Worm (Caenorhabditis elegans) whole organism, late embryonic: ENCODE measurements around the gene T10B10.8.
A peak's percentile ranks its signal among the peaks of the same experiment; 100 is the strongest.

Source experiments
- C08G9.2 ChIP-seq: sonication (generic microtip); optimal IDR thresholded peaks from 2 replicates; lab custom pipeline; 2016; ENCODE audit warnings: mild to moderate bottlenecking, missing genetic modification characterization, moderate library complexity, missing compliant biosample characterization
- F13H6.1 ChIP-seq: sonication (generic microtip); optimal IDR thresholded peaks from 2 replicates; lab custom pipeline; 2016; ENCODE audit warnings: missing genetic modification characterization, missing compliant biosample characterization
- K02D7.2 ChIP-seq: sonication (generic microtip); optimal IDR thresholded peaks from 2 replicates; lab custom pipeline; 2017; ENCODE audit warnings: mild to moderate bottlenecking, missing genetic modification characterization, missing compliant biosample characterization
- T23F11.4 ChIP-seq: fragments of 200-800 bp; sonication (Bioruptor generic); optimal IDR thresholded peaks from 2 replicates; lab custom pipeline; 2018; ENCODE audit warnings: mild to moderate bottlenecking, missing genetic modification characterization, missing compliant biosample characterization
- ceh-14 ChIP-seq: sonication (generic microtip); optimal IDR thresholded peaks from 2 replicates; lab custom pipeline; 2016; ENCODE audit warnings: missing genotype, missing genetic modification characterization, missing compliant biosample characterization
- ceh-19 ChIP-seq: fragments of 200-800 bp; sonication (Bioruptor generic); optimal IDR thresholded peaks from 2 replicates; lab custom pipeline; 2018; ENCODE audit warnings: mild to moderate bottlenecking, missing genetic modification characterization, missing compliant biosample characterization
- ceh-2 ChIP-seq: sonication (generic microtip); optimal IDR thresholded peaks from 2 replicates; lab custom pipeline; 2016; ENCODE audit warnings: missing genotype, missing genetic modification characterization, missing compliant biosample characterization
- ceh-22 ChIP-seq: sonication (generic microtip); optimal IDR thresholded peaks from 2 replicates; lab custom pipeline; 2017; ENCODE audit warnings: missing biosample characterization, missing genetic modification characterization
- ceh-24 ChIP-seq: sonication (generic microtip); optimal IDR thresholded peaks from 2 replicates; lab custom pipeline; 2016; ENCODE audit warnings: mild to moderate bottlenecking, missing genetic modification characterization, missing compliant biosample characterization
- ceh-30 ChIP-seq: fragments of 150-350 bp; optimal IDR thresholded peaks from 2 replicates; lab custom pipeline; 2014; ENCODE audit warnings: missing biosample characterization, missing genetic modification characterization
- ceh-31 ChIP-seq: sonication (generic microtip); optimal IDR thresholded peaks from 2 replicates; lab custom pipeline; 2016; ENCODE audit warnings: missing genetic modification characterization, missing compliant biosample characterization
- ceh-34 ChIP-seq: sonication (generic microtip); optimal IDR thresholded peaks from 2 replicates; lab custom pipeline; 2016; ENCODE audit warnings: mild to moderate bottlenecking, missing genetic modification characterization, missing compliant biosample characterization
- ceh-45 ChIP-seq: fragments of 200-800 bp; sonication (Bioruptor generic); IDR thresholded peaks from 2 replicates; pipeline ENCODE4 v1.3.6; 2022; ENCODE audit warnings: missing genetic modification reagents, missing genetic modification characterization, missing compliant biosample characterization
- ceh-6 ChIP-seq: fragments of 200-800 bp; sonication (Bioruptor generic); optimal IDR thresholded peaks from 2 replicates; lab custom pipeline; 2018; ENCODE audit warnings: mild to moderate bottlenecking, missing genetic modification characterization, missing compliant biosample characterization
- che-1 ChIP-seq: sonication (generic microtip); optimal IDR thresholded peaks from 2 replicates; lab custom pipeline; 2016; ENCODE audit warnings: mild to moderate bottlenecking, missing genetic modification characterization, missing compliant biosample characterization
- dmd-4 ChIP-seq: sonication (generic microtip); optimal IDR thresholded peaks from 2 replicates; lab custom pipeline; 2016; ENCODE audit warnings: borderline replicate concordance, missing genetic modification characterization, missing compliant biosample characterization
- fax-1 ChIP-seq: sonication (generic microtip); optimal IDR thresholded peaks from 2 replicates; lab custom pipeline; 2016; ENCODE audit warnings: missing genotype, missing genetic modification characterization, missing compliant biosample characterization
- fkh-10 ChIP-seq: fragments of 150-350 bp; optimal IDR thresholded peaks from 2 replicates; lab custom pipeline; 2014; ENCODE audit warnings: missing biosample characterization, missing genetic modification reagents, missing genetic modification characterization
- gmeb-2 ChIP-seq: sonication (generic microtip); optimal IDR thresholded peaks from 2 replicates; lab custom pipeline; 2016; ENCODE audit warnings: missing genetic modification characterization, inconsistent platforms, missing compliant biosample characterization
- hlh-13 ChIP-seq: fragments of 200-800 bp; sonication (Bioruptor generic); optimal IDR thresholded peaks from 2 replicates; lab custom pipeline; 2018; ENCODE audit warnings: mild to moderate bottlenecking, missing genetic modification characterization, missing compliant biosample characterization
- hlh-15 ChIP-seq: sonication (generic microtip); optimal IDR thresholded peaks from 2 replicates; lab custom pipeline; 2016; ENCODE audit warnings: missing genetic modification characterization, missing compliant biosample characterization
- hlh-30 ChIP-seq: sonication (generic microtip); optimal IDR thresholded peaks from 2 replicates; lab custom pipeline; 2017; ENCODE audit warnings: antibody characterized with exemption, missing genetic modification characterization, missing compliant biosample characterization; ENCODE audit not compliant: insufficient read depth
- madf-2 ChIP-seq: sonication (generic microtip); optimal IDR thresholded peaks from 2 replicates; lab custom pipeline; 2017; ENCODE audit warnings: missing genetic modification characterization, missing compliant biosample characterization
- nfya-1 ChIP-seq: sonication (generic microtip); optimal IDR thresholded peaks from 2 replicates; lab custom pipeline; 2017; ENCODE audit warnings: missing genetic modification characterization, mild to moderate bottlenecking, missing compliant biosample characterization, antibody characterized with exemption, moderate library complexity
- nhr-11 ChIP-seq: fragments of 150-350 bp; optimal IDR thresholded peaks from 2 replicates; lab custom pipeline; 2014; ENCODE audit warnings: missing biosample characterization, missing genetic modification characterization
- nhr-232 ChIP-seq: sonication (generic microtip); optimal IDR thresholded peaks from 2 replicates; lab custom pipeline; 2016; ENCODE audit warnings: missing genetic modification characterization, missing compliant biosample characterization
- odd-2 ChIP-seq: sonication (generic microtip); optimal IDR thresholded peaks from 2 replicates; lab custom pipeline; 2017; ENCODE audit warnings: antibody characterized with exemption, mild to moderate bottlenecking, missing genetic modification characterization, missing compliant biosample characterization
- pag-3 ChIP-seq: sonication (generic microtip); optimal IDR thresholded peaks from 2 replicates; lab custom pipeline; 2016; ENCODE audit warnings: missing compliant biosample characterization, missing genetic modification characterization, borderline replicate concordance
- pat-9 ChIP-seq: fragments of 200-800 bp; sonication (Bioruptor generic); optimal IDR thresholded peaks from 2 replicates; lab custom pipeline; 2018; ENCODE audit warnings: mild to moderate bottlenecking, missing genetic modification characterization, moderate library complexity, missing compliant biosample characterization
- pha-2 ChIP-seq: sonication (generic microtip); optimal IDR thresholded peaks from 2 replicates; lab custom pipeline; 2017; ENCODE audit warnings: mild to moderate bottlenecking, missing genetic modification characterization, missing compliant biosample characterization
- pha-4 ChIP-seq: fragments of 150-350 bp; optimal IDR thresholded peaks from 2 replicates; lab custom pipeline; 2018; ENCODE audit warnings: missing biosample characterization, missing genetic modification reagents, missing genetic modification characterization
- pqm-1 ChIP-seq: sonication (generic microtip); optimal IDR thresholded peaks from 2 replicates; lab custom pipeline; 2016; ENCODE audit warnings: missing genetic modification characterization, missing compliant biosample characterization
- rnt-1 ChIP-seq: sonication (generic microtip); optimal IDR thresholded peaks from 2 replicates; lab custom pipeline; 2016; ENCODE audit warnings: missing genetic modification characterization, missing compliant biosample characterization
- sdc-2 ChIP-seq: sonication (generic microtip); optimal IDR thresholded peaks from 2 replicates; lab custom pipeline; 2016; ENCODE audit warnings: missing genotype, missing genetic modification characterization, missing compliant biosample characterization
- sox-2 ChIP-seq: fragments of 200-800 bp; sonication (Bioruptor generic); IDR thresholded peaks from 2 replicates; pipeline ENCODE4 v1.3.6; 2022; ENCODE audit warnings: missing genetic modification reagents, missing genetic modification characterization, missing compliant biosample characterization
- sox-4 ChIP-seq: sonication (generic microtip); optimal IDR thresholded peaks from 2 replicates; lab custom pipeline; 2017; ENCODE audit warnings: mild to moderate bottlenecking, missing genetic modification characterization, inconsistent platforms, missing compliant biosample characterization
- syd-9 ChIP-seq: sonication (generic microtip); optimal IDR thresholded peaks from 2 replicates; lab custom pipeline; 2016; ENCODE audit warnings: mild to moderate bottlenecking, missing genetic modification characterization, moderate library complexity, missing compliant biosample characterization
- tbx-2 ChIP-seq: sonication (generic microtip); optimal IDR thresholded peaks from 2 replicates; lab custom pipeline; 2016; ENCODE audit warnings: missing genetic modification characterization, missing compliant biosample characterization
- tbx-7 ChIP-seq: sonication (generic microtip); optimal IDR thresholded peaks from 2 replicates; lab custom pipeline; 2016; ENCODE audit warnings: missing genotype, missing genetic modification characterization, missing compliant biosample characterization
- unc-42 ChIP-seq: sonication (generic microtip); optimal IDR thresholded peaks from 2 replicates; lab custom pipeline; 2016; ENCODE audit warnings: missing genotype, missing genetic modification characterization, missing compliant biosample characterization
- unc-86 ChIP-seq: sonication (generic microtip); optimal IDR thresholded peaks from 2 replicates; lab custom pipeline; 2016; ENCODE audit warnings: missing genetic modification characterization, missing compliant biosample characterization
- ztf-16 ChIP-seq: sonication (generic microtip); optimal IDR thresholded peaks from 2 replicates; lab custom pipeline; 2017; ENCODE audit warnings: missing genetic modification characterization, missing compliant biosample characterization

T10B10.8 gene

DNA sequence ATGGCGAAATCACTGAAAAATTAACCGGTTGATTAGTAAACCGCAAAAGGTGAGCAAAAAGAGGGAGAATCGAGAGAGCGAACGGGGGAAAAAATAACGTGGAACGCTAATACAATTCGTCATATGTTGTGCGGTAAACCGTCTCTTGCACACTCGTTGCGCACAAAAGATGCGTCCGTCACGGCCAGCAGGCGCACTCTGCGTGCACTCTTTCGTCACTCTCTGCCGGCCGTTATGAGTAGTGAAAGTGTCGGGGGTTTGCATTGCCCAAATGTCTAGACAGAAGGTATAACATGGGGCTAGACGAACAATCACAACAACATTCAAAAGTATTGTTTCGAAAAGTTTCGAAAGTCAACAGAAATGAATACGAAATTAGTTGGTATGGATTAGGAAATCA, 15.4 kb upstream of the T10B10.8 start, which contains the start of gene pkhm-2 (continued):
- TF ChIP-seq tbx-7 (no peak), madf-2 (tag; lab: Kevin White, UChicago) (peak; percentile 17), rnt-1 (tag; lab: Kevin White, UChicago) (peak; percentile 62), ceh-24 (tag; lab: Kevin White, UChicago) (no peak), nhr-11 (no peak), hlh-15 (no peak), pha-4 (tag; lab: Kevin White, UChicago) (no peak), nhr-232 (tag; lab: Kevin White, UChicago) (peak; percentile 40), pat-9 (peak; percentile 28), C08G9.2 (tag; lab: Kevin White, UChicago) (no peak), ceh-2 (tag; lab: Kevin White, UChicago) (peak; percentile 18), ztf-16 (tag; lab: Kevin White, UChicago) (peak; percentile 62), tbx-2 (tag; lab: Kevin White, UChicago) (peak; percentile 73), hlh-13 (GFP tag; lab: Kevin White, UChicago) (no peak), sdc-2 (peak; percentile 78), pag-3 (tag; lab: Kevin White, UChicago) (no peak), pqm-1 (tag; lab: Kevin White, UChicago) (no peak), ceh-31 (tag; lab: Kevin White, UChicago) (peak; percentile 71), dmd-4 (tag; lab: Kevin White, UChicago) (peak; percentile 36)

DNA sequence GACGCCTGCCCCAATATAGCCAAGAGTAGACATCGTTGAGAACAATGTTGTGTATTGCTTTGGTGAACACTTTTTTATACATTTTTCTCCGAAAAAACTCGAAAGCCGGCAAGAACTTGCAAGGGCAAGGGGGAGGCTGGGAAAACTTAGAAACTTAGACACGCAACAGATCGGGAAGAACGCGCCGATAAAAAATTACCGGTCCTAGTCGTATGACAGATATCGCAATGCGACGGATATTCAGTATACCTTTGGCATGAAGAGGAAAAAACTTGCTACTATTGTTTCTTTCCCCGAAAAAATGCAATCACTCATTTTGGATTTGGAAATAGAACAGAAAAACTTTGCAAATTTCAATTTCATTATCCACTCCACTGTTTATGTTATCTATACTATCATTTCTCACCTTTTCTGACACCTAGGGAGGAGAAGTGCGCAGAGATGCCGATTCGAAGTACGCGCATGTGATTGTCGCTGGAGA, 10.4 kb upstream of the T10B10.8 start, which contains the start of gene col-41:
TSS of gene col-41 (minus strand) at position 51 of the 481 bp plus-strand sequence.
- TF ChIP-seq pha-2 (tag; lab: Kevin White, UChicago) (no peak), F13H6.1 (tag; lab: Kevin White, UChicago) (no peak), ceh-34 (tag; lab: Kevin White, UChicago) (no peak)
- TF ChIP-seq, all 69 proteins: peak for 0

- TF ChIP-seq ceh-6 (GFP tag; lab: Kevin White, UChicago), result no peak
- no peak for TF ChIP-seq ceh-24 (tag; lab: Kevin White, UChicago)
- no peak for TF ChIP-seq unc-86 (tag; lab: Kevin White, UChicago)
- no peak for TF ChIP-seq K02D7.2 (tag; lab: Kevin White, UChicago)
- no peak for TF ChIP-seq hlh-13 (GFP tag; lab: Kevin White, UChicago)
- TF ChIP-seq sox-2, result no peak
- TF ChIP-seq ztf-16 (tag; lab: Kevin White, UChicago), result no peak
- no peak for TF ChIP-seq pag-3 (tag; lab: Kevin White, UChicago)
- TF ChIP-seq gmeb-2 (tag; lab: Kevin White, UChicago), result no peak
- TF ChIP-seq ceh-45 (GFP tag; lab: Robert Waterston, UW), result no peak
- no peak for TF ChIP-seq fax-1 (tag; lab: Kevin White, UChicago)
- no peak for TF ChIP-seq ceh-34 (tag; lab: Kevin White, UChicago)
- no peak for TF ChIP-seq C08G9.2 (tag; lab: Kevin White, UChicago)
- no peak for TF ChIP-seq pha-4 (tag; lab: Kevin White, UChicago)
- TF ChIP-seq syd-9, result no peak
- TF ChIP-seq ceh-2 (tag; lab: Kevin White, UChicago), result no peak
- no peak for TF ChIP-seq che-1 (tag; lab: Kevin White, UChicago)
Measured at ce11 chrX:15175211-15175610, 9.2 kb upstream of the T10B10.8 start.

- TF ChIP-seq hlh-13 (GFP tag; lab: Kevin White, UChicago), result no peak
- no peak for TF ChIP-seq ceh-19
- TF ChIP-seq ceh-22, result no peak
- TF ChIP-seq ceh-34 (tag; lab: Kevin White, UChicago), result no peak
- TF ChIP-seq ceh-6 (GFP tag; lab: Kevin White, UChicago), result peak; percentile 11
- no peak for TF ChIP-seq odd-2 (tag; lab: Kevin White, UChicago)
- TF ChIP-seq nfya-1, result peak; percentile 60
- no peak for TF ChIP-seq ceh-30 (tag; lab: Kevin White, UChicago)
- no peak for TF ChIP-seq hlh-30 (tag; lab: Kevin White, UChicago)
- peak; percentile 13 for TF ChIP-seq ceh-2 (tag; lab: Kevin White, UChicago)
- no peak for TF ChIP-seq syd-9
- no peak for TF ChIP-seq fax-1 (tag; lab: Kevin White, UChicago)
- no peak for TF ChIP-seq F13H6.1 (tag; lab: Kevin White, UChicago)
- no peak for TF ChIP-seq fkh-10 (GFP tag; lab: Kevin White, UChicago)
- TF ChIP-seq unc-86 (tag; lab: Kevin White, UChicago), result peak; percentile 33
- peak; percentile 9 for TF ChIP-seq pha-2 (tag; lab: Kevin White, UChicago)
- no peak for TF ChIP-seq T23F11.4 (GFP tag; lab: Kevin White, UChicago)
- TF ChIP-seq ceh-14 (tag; lab: Kevin White, UChicago), result peak; percentile 27
- TF ChIP-seq madf-2 (tag; lab: Kevin White, UChicago), result peak; percentile 52
- TF ChIP-seq unc-42 (tag; lab: Kevin White, UChicago), result peak; percentile 33
- no peak for TF ChIP-seq tbx-7
- peak; percentile 29 for TF ChIP-seq sox-4
- peak; percentile 45 for TF ChIP-seq tbx-2 (tag; lab: Kevin White, UChicago)
- no peak for TF ChIP-seq C08G9.2 (tag; lab: Kevin White, UChicago)
Measured at ce11 chrX:15173303-15173904, 7.4 kb upstream of the T10B10.8 start, which contains the start of gene ucr-2.2. TSS of gene ucr-2.2 (plus strand) at chrX:15173904.
